Worm (Caenorhabditis elegans): ENCODE results near the gene C23G10.7.

C23G10.7 gene

DNA sequence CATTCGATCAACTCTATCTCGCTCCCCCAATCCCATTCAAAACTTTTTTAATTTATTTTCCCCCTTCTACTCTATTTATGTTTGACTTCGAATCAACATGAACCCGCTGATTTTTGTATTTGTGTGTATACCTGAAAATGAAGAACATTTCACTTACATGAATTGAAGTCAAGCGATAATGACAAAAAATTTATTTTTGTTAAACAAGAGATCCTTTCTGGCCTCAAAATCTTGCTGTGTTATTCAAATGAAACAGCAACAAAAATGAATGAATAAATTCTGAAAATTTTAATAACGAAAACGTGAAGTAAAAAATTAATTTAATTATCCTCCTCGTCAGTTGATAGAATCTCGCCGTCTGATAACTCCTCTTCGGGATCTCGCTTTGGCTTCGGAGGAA, 4.2 kb upstream of the C23G10.7 start:
- TF ChIP-seq cnd-1 (tag; optimal IDR thresholded peaks at IDR 0.05) = no peak
- TF ChIP-seq nhr-237 (tag; optimal IDR thresholded peaks at IDR 0.05) = no peak
- TF ChIP-seq bed-3 (GFP tag; optimal IDR thresholded peaks at IDR 0.05) = no peak
- no peak for TF ChIP-seq nhr-2 (tag; optimal IDR thresholded peaks at IDR 0.05)
- no peak for TF ChIP-seq hlh-1 (tag; optimal IDR thresholded peaks at IDR 0.05)
- no peak for TF ChIP-seq mls-2 (tag; optimal IDR thresholded peaks at IDR 0.05)
- no peak for TF ChIP-seq flh-1 (GFP tag; optimal IDR thresholded peaks at IDR 0.05)
- no peak for TF ChIP-seq ceh-43 (GFP tag; optimal IDR thresholded peaks at IDR 0.05)
- TF ChIP-seq tbx-8 (GFP tag; optimal IDR thresholded peaks at IDR 0.05) = no peak

DNA sequence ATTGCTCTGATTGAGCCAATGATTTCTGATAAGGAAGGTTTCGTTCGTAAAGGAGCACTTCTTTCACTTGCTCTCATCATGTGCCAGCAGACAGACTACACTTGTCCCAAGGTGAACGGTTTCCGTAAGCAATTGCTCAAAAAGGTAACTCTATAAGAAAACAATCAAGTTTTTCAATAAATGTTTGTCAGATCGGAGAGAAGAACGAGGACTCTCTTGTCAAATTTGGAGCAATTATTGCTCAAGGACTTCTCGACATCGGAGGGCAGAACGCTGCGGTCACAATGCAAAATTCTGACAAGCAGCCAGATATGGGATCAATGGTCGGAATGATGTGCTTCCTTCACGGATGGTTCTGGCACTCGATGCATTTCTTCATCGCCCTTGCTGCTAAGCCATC, 3.1 kb upstream of the C23G10.7 start:
- TF ChIP-seq flh-1 (GFP tag; optimal IDR thresholded peaks at IDR 0.05) (no peak), zip-8 (tag; optimal IDR thresholded peaks at IDR 0.05) (no peak), blmp-1 (tag; optimal IDR thresholded peaks at IDR 0.05) (no peak), elt-1 (tag; optimal IDR thresholded peaks at IDR 0.05; ENCODE audit: borderline replicate concordance, insufficient read depth) (no peak), unc-120 (tag; optimal IDR thresholded peaks at IDR 0.05; ENCODE audit: poor library complexity, severe bottlenecking) (no peak), ceh-83 (GFP tag; optimal IDR thresholded peaks at IDR 0.05) (no peak), ceh-39 (tag; optimal IDR thresholded peaks at IDR 0.05) (no peak), sptf-1 (tag; optimal IDR thresholded peaks at IDR 0.05) (no peak), lin-13 (tag; optimal IDR thresholded peaks at IDR 0.05) (no peak), drap-1 (GFP tag; optimal IDR thresholded peaks at IDR 0.05) (no peak), lsy-2 (tag; optimal IDR thresholded peaks at IDR 0.05) (no peak)

DNA sequence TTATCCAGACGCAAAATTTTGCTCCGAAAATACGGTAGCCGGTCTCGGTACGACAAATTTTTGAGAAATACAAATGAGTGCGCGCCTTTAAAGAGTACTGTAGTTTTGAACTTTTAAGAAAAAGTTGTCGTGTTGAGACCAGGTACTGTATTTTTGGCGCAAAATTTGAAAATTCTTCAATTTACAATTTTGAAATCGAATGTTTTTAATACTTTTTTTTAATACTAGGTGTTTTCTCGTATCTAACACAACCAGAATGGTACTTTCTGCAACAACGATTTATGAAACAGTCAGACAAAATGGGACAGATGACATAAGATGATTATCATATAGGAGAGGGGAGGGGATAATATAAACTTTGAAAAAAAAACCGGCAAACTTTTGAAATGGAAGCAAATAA, 2.5 kb downstream of the C23G10.7 start:
- no peak for TF ChIP-seq lin-13 (tag; optimal IDR thresholded peaks at IDR 0.05)
- TF ChIP-seq cnd-1 (tag; optimal IDR thresholded peaks at IDR 0.05) = no peak
- no peak for TF ChIP-seq drap-1 (GFP tag; optimal IDR thresholded peaks at IDR 0.05)
- TF ChIP-seq bed-3 (GFP tag; optimal IDR thresholded peaks at IDR 0.05) = no peak
- no peak for TF ChIP-seq nhr-12 (tag; optimal IDR thresholded peaks at IDR 0.05)
- no peak for TF ChIP-seq blmp-1 (tag; optimal IDR thresholded peaks at IDR 0.05)
- no peak for TF ChIP-seq mab-5 (tag; optimal IDR thresholded peaks at IDR 0.05)
- no peak for TF ChIP-seq ceh-43 (GFP tag; optimal IDR thresholded peaks at IDR 0.05)
- TF ChIP-seq flh-1 (GFP tag; optimal IDR thresholded peaks at IDR 0.05) = no peak
- TF ChIP-seq ztf-11 (tag; optimal IDR thresholded peaks at IDR 0.05) = no peak
- no peak for TF ChIP-seq hlh-1 (tag; optimal IDR thresholded peaks at IDR 0.05)
- no peak for TF ChIP-seq nhr-2 (tag; optimal IDR thresholded peaks at IDR 0.05)
- TF ChIP-seq lsy-2 (tag; optimal IDR thresholded peaks at IDR 0.05) = no peak
- TF ChIP-seq ceh-83 (GFP tag; optimal IDR thresholded peaks at IDR 0.05) = no peak
- no peak for TF ChIP-seq ham-2 (GFP tag; optimal IDR thresholded peaks at IDR 0.05)
- no peak for TF ChIP-seq tbx-8 (GFP tag; optimal IDR thresholded peaks at IDR 0.05)
- no peak for TF ChIP-seq mls-2 (tag; optimal IDR thresholded peaks at IDR 0.05)
- TF ChIP-seq unc-39 (tag; optimal IDR thresholded peaks at IDR 0.05) = no peak

DNA sequence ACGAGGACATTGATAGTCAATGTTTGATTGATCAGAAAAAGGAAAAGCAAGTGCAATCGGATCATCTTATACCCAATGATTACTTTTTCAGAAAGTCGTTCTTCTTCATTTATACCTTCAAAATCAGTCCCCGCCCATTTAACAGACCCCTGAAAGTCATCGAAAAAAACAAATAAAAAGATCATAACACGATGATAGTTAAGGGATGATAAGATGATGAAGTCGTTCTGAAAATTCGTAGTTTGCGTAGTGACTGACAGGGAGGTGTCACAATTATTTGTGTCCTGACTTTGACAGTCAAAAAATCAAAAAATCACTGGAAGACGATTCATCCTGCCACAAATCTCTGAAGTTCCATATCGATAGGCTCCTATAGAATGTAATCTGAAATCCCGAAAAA, 3.7 kb downstream of the C23G10.7 start, which contains the start of gene ugt-66:
Gene ugt-66, minus strand, starts transcription at position 101 of the 400 bp plus-strand sequence.
- TF ChIP-seq cnd-1 (tag; optimal IDR thresholded peaks at IDR 0.05) (no peak), tbx-8 (GFP tag; optimal IDR thresholded peaks at IDR 0.05) (no peak)

DNA sequence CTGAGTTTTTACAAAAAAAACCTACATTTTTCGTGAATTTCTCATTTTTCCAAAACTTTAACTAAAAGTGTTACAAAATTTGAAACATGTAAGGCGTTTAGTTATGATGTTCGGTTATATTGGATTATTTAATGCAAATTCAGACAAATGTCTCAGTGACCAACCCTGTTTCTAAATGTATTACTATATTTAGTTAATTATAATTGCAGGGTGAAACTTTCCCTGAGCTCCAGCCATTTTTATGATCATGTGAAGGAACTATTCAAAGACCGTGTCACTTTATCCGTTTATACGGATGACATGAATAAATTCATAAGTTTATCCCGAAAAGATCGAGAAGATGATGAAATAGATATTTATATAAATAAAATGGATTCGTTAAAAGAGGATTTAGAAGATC, 7.4 kb downstream of the C23G10.7 start, which contains the start of gene C23G10.5:
Gene C23G10.5, plus strand, starts transcription at position 301 of the 400 bp plus-strand sequence.
- TF ChIP-seq snpc-4 (tag; optimal IDR thresholded peaks at IDR 0.05) = no peak
- TF ChIP-seq elt-1 (tag; optimal IDR thresholded peaks at IDR 0.05; ENCODE audit: borderline replicate concordance, insufficient read depth) = peak; percentile 48

DNA sequence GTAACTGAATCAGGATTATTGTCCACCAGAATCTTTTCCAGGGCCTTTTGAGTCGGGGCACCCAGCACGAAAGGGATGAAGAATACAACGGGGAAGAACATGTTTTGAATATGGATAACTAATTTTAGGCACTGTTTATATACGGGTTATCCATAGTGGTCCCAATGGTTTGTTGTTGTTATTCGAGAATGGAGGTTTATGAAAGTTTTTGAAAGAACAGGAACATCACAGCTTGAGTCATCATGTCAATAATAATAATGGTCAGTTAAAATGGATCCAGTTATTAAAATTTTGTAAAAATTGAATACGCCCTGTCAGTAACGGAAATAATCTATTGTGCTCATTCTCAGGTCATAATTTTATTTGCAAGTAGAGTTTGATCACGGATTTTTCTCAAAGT, 15.1 kb downstream of the C23G10.7 start, which contains the start of gene nas-28:
Gene nas-28, minus strand, starts transcription at position 101 of the 400 bp plus-strand sequence.
- TF ChIP-seq unc-120 (tag; optimal IDR thresholded peaks at IDR 0.05; ENCODE audit: poor library complexity, severe bottlenecking) = no peak
- no peak for TF ChIP-seq zip-8 (tag; optimal IDR thresholded peaks at IDR 0.05)
- TF ChIP-seq hlh-1 (tag; optimal IDR thresholded peaks at IDR 0.05) = no peak
- no peak for TF ChIP-seq cnd-1 (tag; optimal IDR thresholded peaks at IDR 0.05)
- TF ChIP-seq blmp-1 (tag; optimal IDR thresholded peaks at IDR 0.05) = no peak
- no peak for TF ChIP-seq drap-1 (GFP tag; optimal IDR thresholded peaks at IDR 0.05)
- no peak for TF ChIP-seq snpc-4 (tag; optimal IDR thresholded peaks at IDR 0.05)
- no peak for TF ChIP-seq elt-1 (tag; optimal IDR thresholded peaks at IDR 0.05; ENCODE audit: borderline replicate concordance, insufficient read depth)
- TF ChIP-seq tbx-8 (GFP tag; optimal IDR thresholded peaks at IDR 0.05) = no peak
- no peak for TF ChIP-seq lin-32 (GFP tag; optimal IDR thresholded peaks at IDR 0.05)

DNA sequence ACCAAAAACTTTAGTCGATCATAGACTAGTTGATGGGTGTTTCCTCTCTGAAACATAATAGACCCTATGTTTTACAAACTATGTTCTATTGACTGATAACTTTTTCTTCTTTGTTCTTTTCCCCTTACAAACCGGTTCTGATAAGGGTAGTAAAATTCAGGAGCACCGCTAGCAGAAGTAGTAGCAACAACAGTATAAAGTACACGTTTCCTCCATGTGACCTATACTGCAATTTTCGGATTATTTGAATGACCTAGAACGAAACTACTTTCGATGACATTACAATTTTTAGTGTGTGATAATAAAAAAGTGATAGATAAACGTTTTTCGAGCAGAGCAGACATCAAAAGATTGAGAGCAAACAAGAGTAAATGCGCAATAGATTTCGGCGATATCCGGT, 17.9 kb downstream of the C23G10.7 start:
- TF ChIP-seq mep-1 (tag; optimal IDR thresholded peaks at IDR 0.05) (no peak), cnd-1 (tag; optimal IDR thresholded peaks at IDR 0.05) (no peak)
